Fruit fly (Drosophila melanogaster) whole organism, embryonic: ENCODE data around the gene twe.

Experiments
- ATbp ChIP-seq: fragments of 200-800 bp; sonication (Bioruptor generic); optimal IDR thresholded peaks from 2 replicates; lab custom pipeline; 2017; ENCODE audit warnings: missing biosample characterization, mild to moderate bottlenecking, missing genetic modification characterization, missing genetic modification reagents
- Antp ChIP-seq: fragments of 200-800 bp; sonication (Bioruptor generic); optimal IDR thresholded peaks from 3 replicates; lab custom pipeline; 2016; ENCODE audit warnings: missing biosample characterization, missing genetic modification characterization
- BEAF-32 ChIP-seq: fragments of 200-800 bp; sonication (Bioruptor generic); optimal IDR thresholded peaks from 3 replicates; lab custom pipeline; 2017; ENCODE audit warnings: missing biosample characterization, missing genetic modification characterization, mild to moderate bottlenecking, moderate library complexity, missing genetic modification reagents
- CG10654 ChIP-seq: fragments of 200-800 bp; sonication (Bioruptor generic); optimal IDR thresholded peaks from 2 replicates; lab custom pipeline; 2016; ENCODE audit warnings: missing biosample characterization, missing genetic modification characterization
- CG10959 ChIP-seq: fragments of 200-800 bp; sonication (Bioruptor generic); IDR thresholded peaks from 2 replicates; pipeline ENCODE4 v1.3.6; 2022; ENCODE audit warnings: missing biosample characterization, missing genetic modification characterization
- CG11085 ChIP-seq: fragments of 200-800 bp; sonication (Bioruptor generic); IDR thresholded peaks from 2 replicates; pipeline ENCODE4 v1.3.6; 2022; ENCODE audit warnings: missing biosample characterization, missing genetic modification characterization
- CG13624 ChIP-seq: fragments of 200-800 bp; sonication (Bioruptor generic); optimal IDR thresholded peaks from 2 replicates; lab custom pipeline; 2016; ENCODE audit warnings: missing biosample characterization, missing genetic modification characterization
- CG14710 ChIP-seq: fragments of 200-800 bp; sonication (Bioruptor generic); optimal IDR thresholded peaks from 3 replicates; lab custom pipeline; 2019; ENCODE audit warnings: missing biosample characterization, mild to moderate bottlenecking, missing genetic modification characterization, moderate library complexity
- CG16863 ChIP-seq: fragments of 200-800 bp; sonication (Bioruptor generic); optimal IDR thresholded peaks from 3 replicates; lab custom pipeline; 2016; ENCODE audit warnings: missing biosample characterization, missing genetic modification characterization
- CG17361 ChIP-seq: fragments of 200-800 bp; sonication (Bioruptor generic); IDR thresholded peaks from 3 replicates; pipeline ENCODE4 v1.3.6; 2022; ENCODE audit warnings: missing biosample characterization, missing genetic modification characterization
- CG17912 ChIP-seq: fragments of 200-800 bp; sonication (Bioruptor generic); optimal IDR thresholded peaks from 2 replicates; lab custom pipeline; 2018; ENCODE audit warnings: missing biosample characterization, mild to moderate bottlenecking, missing genetic modification characterization
- CG18262 ChIP-seq: fragments of 200-800 bp; optimal IDR thresholded peaks from 3 replicates; lab custom pipeline; 2019; ENCODE audit warnings: missing biosample characterization, mild to moderate bottlenecking, missing genetic modification characterization, moderate library complexity
- CG1832 ChIP-seq: fragments of 200-800 bp; sonication (Bioruptor generic); optimal IDR thresholded peaks from 2 replicates; lab custom pipeline; 2017; ENCODE audit warnings: missing biosample characterization, mild to moderate bottlenecking, missing genetic modification characterization, inconsistent platforms
- CG18476 ChIP-seq: fragments of 200-800 bp; sonication (Bioruptor generic); optimal IDR thresholded peaks from 2 replicates; lab custom pipeline; 2016; ENCODE audit warnings: missing biosample characterization, mild to moderate bottlenecking, missing genetic modification characterization
- CG2202 ChIP-seq: fragments of 200-800 bp; sonication (Bioruptor generic); optimal IDR thresholded peaks from 2 replicates; lab custom pipeline; 2018; ENCODE audit warnings: missing biosample characterization, mild to moderate bottlenecking, missing genetic modification characterization
- CG3163 ChIP-seq: fragments of 200-800 bp; sonication (Bioruptor generic); optimal IDR thresholded peaks from 3 replicates; lab custom pipeline; 2016; ENCODE audit warnings: missing biosample characterization, missing genetic modification characterization
- CG4282 ChIP-seq: fragments of 200-800 bp; sonication (Bioruptor generic); optimal IDR thresholded peaks from 2 replicates; lab custom pipeline; 2016; ENCODE audit warnings: missing biosample characterization, missing genetic modification characterization
- CG6765 ChIP-seq: fragments of 200-800 bp; sonication (Bioruptor generic); optimal IDR thresholded peaks from 3 replicates; lab custom pipeline; 2017; ENCODE audit warnings: missing biosample characterization, mild to moderate bottlenecking, missing genetic modification characterization
- CG6813 ChIP-seq: fragments of 200-800 bp; sonication (Bioruptor generic); optimal IDR thresholded peaks from 2 replicates; lab custom pipeline; 2017; ENCODE audit warnings: missing biosample characterization, missing genetic modification characterization, mild to moderate bottlenecking, moderate library complexity, missing genetic modification reagents
- CG7372 ChIP-seq: fragments of 200-800 bp; sonication (Bioruptor generic); IDR thresholded peaks from 2 replicates; pipeline ENCODE4 v1.3.6; 2022; ENCODE audit warnings: missing biosample characterization, missing genetic modification characterization
- CG7839 ChIP-seq: fragments of 200-800 bp; sonication (Bioruptor generic); optimal IDR thresholded peaks from 3 replicates; lab custom pipeline; 2018; ENCODE audit warnings: missing biosample characterization, mild to moderate bottlenecking, missing genetic modification characterization, moderate library complexity
- CG8089 ChIP-seq: fragments of 200-800 bp; sonication (Bioruptor generic); optimal IDR thresholded peaks from 3 replicates; lab custom pipeline; 2016; ENCODE audit warnings: missing biosample characterization, missing genetic modification characterization
- CTCF ChIP-seq: fragments of 200-800 bp; sonication (Bioruptor generic); optimal IDR thresholded peaks from 2 replicates; lab custom pipeline; 2017; ENCODE audit warnings: missing biosample characterization, mild to moderate bottlenecking, missing genetic modification characterization, moderate library complexity
- CkIIα-i1 ChIP-seq: fragments of 200-800 bp; sonication (Bioruptor generic); IDR thresholded peaks from 2 replicates; pipeline ENCODE4 v1.3.6; 2022; ENCODE audit warnings: missing biosample characterization, missing genetic modification characterization
- CoRest ChIP-seq: fragments of 200-800 bp; sonication (Bioruptor generic); optimal IDR thresholded peaks from 3 replicates; lab custom pipeline; 2018; ENCODE audit warnings: missing biosample characterization, mild to moderate bottlenecking, missing genetic modification characterization, moderate library complexity
- D ChIP-seq, 2 experiments: fragments of 200-800 bp in 1 of 2; fragments of >200 bp in 1 of 2; sonication (Bioruptor generic) in 1 of 2; optimal IDR thresholded peaks; 2 replicates in 1 of 2; 3 replicates in 1 of 2; lab custom pipeline; 2017; ENCODE audit warnings: mild to moderate bottlenecking in 1 of 2, missing biosample characterization in 1 of 2, missing genetic modification characterization in 1 of 2, missing genetic modification reagents in 1 of 2
- D19A ChIP-seq: fragments of 200-800 bp; optimal IDR thresholded peaks from 3 replicates; lab custom pipeline; 2019; ENCODE audit warnings: missing biosample characterization, mild to moderate bottlenecking, missing genetic modification characterization, moderate library complexity
- H15 ChIP-seq: fragments of 200-800 bp; sonication (Bioruptor generic); IDR thresholded peaks from 3 replicates; pipeline ENCODE4 v1.3.6; 2022; ENCODE audit warnings: missing biosample characterization, missing genetic modification characterization
- HLHmδ ChIP-seq: fragments of 200-800 bp; sonication (Bioruptor generic); optimal IDR thresholded peaks from 2 replicates; lab custom pipeline; 2018; ENCODE audit warnings: missing biosample characterization, mild to moderate bottlenecking, missing genetic modification characterization, moderate library complexity
- Hand ChIP-seq: fragments of 200-800 bp; sonication (Bioruptor generic); optimal IDR thresholded peaks from 2 replicates; lab custom pipeline; 2017; ENCODE audit warnings: mild to moderate bottlenecking, missing biosample characterization, missing genetic modification reagents, missing genetic modification characterization
- Hmr ChIP-seq: fragments of 200-800 bp; sonication (Bioruptor generic); optimal IDR thresholded peaks from 3 replicates; lab custom pipeline; 2017; ENCODE audit warnings: mild to moderate bottlenecking, missing biosample characterization, missing genetic modification reagents, missing genetic modification characterization
- Hr39 ChIP-seq: fragments of >200 bp; optimal IDR thresholded peaks from 2 replicates; lab custom pipeline; 2017
- Poxn ChIP-seq: fragments of 200-800 bp; sonication (Bioruptor generic); IDR thresholded peaks from 2 replicates; pipeline ENCODE4 v1.3.6; 2022; ENCODE audit warnings: missing biosample characterization, missing genetic modification characterization
- Ravus ChIP-seq: fragments of 200-800 bp; sonication (Bioruptor generic); IDR thresholded peaks from 2 replicates; pipeline ENCODE4 v1.3.6; 2022; ENCODE audit warnings: missing biosample characterization, missing genetic modification characterization
- Sox100B ChIP-seq: fragments of 200-800 bp; sonication (Bioruptor generic); optimal IDR thresholded peaks from 3 replicates; lab custom pipeline; 2018; ENCODE audit warnings: missing biosample characterization, mild to moderate bottlenecking, missing genetic modification characterization
- ase ChIP-seq: fragments of 200-800 bp; sonication (Bioruptor generic); IDR thresholded peaks from 3 replicates; pipeline ENCODE4 v1.3.6; 2022; ENCODE audit warnings: missing biosample characterization, missing genetic modification characterization
- cad ChIP-seq: fragments of >200 bp; optimal IDR thresholded peaks from 2 replicates; lab custom pipeline; 2017; ENCODE audit warnings: missing biosample characterization, missing genetic modification characterization
- ci ChIP-seq: fragments of 200-800 bp; sonication (Bioruptor generic); IDR thresholded peaks from 3 replicates; pipeline ENCODE4 v1.3.6; 2022; ENCODE audit warnings: missing biosample characterization, missing genetic modification characterization
- danr ChIP-seq: fragments of 200-800 bp; sonication (Bioruptor generic); IDR thresholded peaks from 2 replicates; pipeline ENCODE4 v1.3.6; 2022; ENCODE audit warnings: missing biosample characterization, missing genetic modification characterization
- ewg ChIP-seq: fragments of 200-800 bp; sonication (Bioruptor generic); optimal IDR thresholded peaks from 3 replicates; lab custom pipeline; 2017; ENCODE audit warnings: mild to moderate bottlenecking, missing biosample characterization, missing genetic modification reagents, missing genetic modification characterization
- gcm ChIP-seq: fragments of 200-800 bp; sonication (Bioruptor generic); optimal IDR thresholded peaks from 2 replicates; lab custom pipeline; 2019; ENCODE audit warnings: missing biosample characterization, mild to moderate bottlenecking, missing genetic modification characterization, moderate library complexity
- klu ChIP-seq: fragments of 200-800 bp; sonication (Bioruptor generic); IDR thresholded peaks from 2 replicates; pipeline ENCODE4 v1.3.6; 2022; ENCODE audit warnings: missing biosample characterization, missing genetic modification characterization
- nmo ChIP-seq: fragments of 200-800 bp; sonication (Bioruptor generic); optimal IDR thresholded peaks from 2 replicates; lab custom pipeline; 2018; ENCODE audit warnings: missing biosample characterization, mild to moderate bottlenecking, missing genetic modification characterization, moderate library complexity
- phol ChIP-seq: fragments of 200-800 bp; sonication (Bioruptor generic); optimal IDR thresholded peaks from 3 replicates; lab custom pipeline; 2018; ENCODE audit warnings: missing biosample characterization, mild to moderate bottlenecking, missing genetic modification characterization, moderate library complexity
- seq ChIP-seq: fragments of 200-800 bp; sonication (Bioruptor generic); IDR thresholded peaks from 2 replicates; pipeline ENCODE4 v1.3.6; 2022; ENCODE audit warnings: missing biosample characterization, missing genetic modification characterization
- slou ChIP-seq: fragments of 200-800 bp; sonication (Bioruptor generic); optimal IDR thresholded peaks from 3 replicates; lab custom pipeline; 2016; ENCODE audit warnings: missing biosample characterization, missing genetic modification characterization
- stwl ChIP-seq: fragments of 200-800 bp; sonication (Bioruptor generic); optimal IDR thresholded peaks from 3 replicates; lab custom pipeline; 2018; ENCODE audit warnings: missing biosample characterization, mild to moderate bottlenecking, missing genetic modification characterization, moderate library complexity
- twi ChIP-seq: fragments of 200-800 bp; optimal IDR thresholded peaks from 2 replicates; lab custom pipeline; 2019; ENCODE audit warnings: missing biosample characterization, mild to moderate bottlenecking, missing genetic modification characterization, moderate library complexity
- tx ChIP-seq: fragments of 200-800 bp; sonication (Bioruptor generic); optimal IDR thresholded peaks from 2 replicates; lab custom pipeline; 2016; ENCODE audit warnings: missing biosample characterization, missing genetic modification characterization
- yki ChIP-seq: fragments of >200 bp; optimal IDR thresholded peaks from 3 replicates; lab custom pipeline; 2018
- zfh2 ChIP-seq: fragments of 200-800 bp; sonication (Bioruptor generic); optimal IDR thresholded peaks from 2 replicates; lab custom pipeline; 2016; ENCODE audit warnings: missing biosample characterization, missing genetic modification characterization

The twe gene

DNA sequence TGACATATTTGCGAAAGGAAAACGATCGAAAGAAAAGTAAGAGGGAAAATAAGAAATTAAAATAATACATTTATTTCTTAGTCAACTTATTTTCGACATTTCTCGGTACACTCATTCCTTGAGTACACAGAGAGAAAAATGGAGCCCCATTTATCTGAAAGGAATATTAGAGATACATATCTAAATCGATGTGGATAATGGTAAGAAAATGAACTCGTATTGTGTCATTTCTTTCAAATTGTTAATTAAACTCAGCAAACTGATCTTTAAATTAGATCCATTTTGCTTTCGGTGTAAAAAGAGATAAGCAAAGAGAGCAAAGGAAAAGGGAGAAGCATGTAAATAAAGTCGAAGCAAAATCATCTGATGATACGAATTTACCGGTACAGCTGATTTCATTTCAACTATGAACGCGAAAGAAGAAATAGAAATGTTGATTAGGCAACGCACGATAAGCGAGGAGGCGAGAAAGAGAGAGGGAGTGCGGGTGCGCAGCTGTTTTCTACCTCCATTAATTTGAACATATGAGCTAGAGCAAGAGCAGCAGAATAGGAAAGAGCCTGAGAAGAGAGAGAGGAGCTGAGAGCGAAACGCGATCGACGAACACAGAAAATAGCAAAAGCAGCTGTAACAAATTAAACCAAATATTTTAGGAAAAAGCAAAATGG, 24.1 kb upstream of the twe start (continued):
- peak; percentile 76 for TF ChIP-seq Hand (GFP tag; lab: Kevin White, UChicago)
- no peak for TF ChIP-seq D (optimal IDR thresholded peaks at IDR 0.05; lab: Kevin White, UChicago)
- TF ChIP-seq D (GFP tag; optimal IDR thresholded peaks at IDR 0.05; lab: Kevin White, UChicago): peak; percentile 81
- peak; percentile 83 for TF ChIP-seq ATbp
- peak; percentile 82 for TF ChIP-seq CG16863 (GFP tag; lab: Kevin White, UChicago)
- peak; percentile 76 for TF ChIP-seq Hmr (GFP tag; lab: Kevin White, UChicago)
- TF ChIP-seq CG7839 (tag; lab: Kevin White, UChicago): peak; percentile 92
- no peak for TF ChIP-seq cad
- TF ChIP-seq nmo (GFP tag; lab: Kevin White, UChicago): peak; percentile 90
- no peak for TF ChIP-seq ase (GFP tag; lab: Robert Waterston, UW)
- TF ChIP-seq gcm (GFP tag; lab: Kevin White, UChicago): peak; percentile 82
- TF ChIP-seq CG1832 (GFP tag; lab: Kevin White, UChicago): peak; percentile 66
- no peak for TF ChIP-seq CG7372 (GFP tag; lab: Robert Waterston, UW)
- TF ChIP-seq CG14710: peak; percentile 79
- peak; percentile 41 for TF ChIP-seq yki (lab: Kevin White, UChicago)
- peak; percentile 81 for TF ChIP-seq slou
- TF ChIP-seq CG6813 (GFP tag; lab: Kevin White, UChicago): peak; percentile 80
- no peak for TF ChIP-seq twi (tag; lab: Kevin White, UChicago)
- TF ChIP-seq CG18262 (tag; lab: Kevin White, UChicago): peak; percentile 86
- no peak for TF ChIP-seq CG17361
- TF ChIP-seq CG10959 (GFP tag; lab: Robert Waterston, UW): no peak
- no peak for TF ChIP-seq H15
- TF ChIP-seq D19A (tag; lab: Kevin White, UChicago): peak; percentile 79
- no peak for TF ChIP-seq klu (GFP tag; lab: Robert Waterston, UW)
- peak; percentile 78 for TF ChIP-seq CG4282 (GFP tag; lab: Kevin White, UChicago)
- TF ChIP-seq HLHmδ (GFP tag; lab: Kevin White, UChicago): no peak
- TF ChIP-seq CkIIα-i1: no peak
- TF ChIP-seq CG2202: peak; percentile 77
- no peak for TF ChIP-seq seq
- peak; percentile 31 for TF ChIP-seq CTCF
- TF ChIP-seq Poxn (GFP tag; lab: Robert Waterston, UW): no peak
- peak; percentile 69 for TF ChIP-seq Sox100B (GFP tag; lab: Kevin White, UChicago)
- TF ChIP-seq ci (GFP tag; lab: Robert Waterston, UW): no peak
- TF ChIP-seq Ravus: no peak
- no peak for TF ChIP-seq CG11085 (GFP tag; lab: Robert Waterston, UW)
- TF ChIP-seq CG18476 (GFP tag; lab: Kevin White, UChicago): peak; percentile 84
- TF ChIP-seq CG13624 (GFP tag; lab: Kevin White, UChicago): peak; percentile 86
- TF ChIP-seq BEAF-32 (GFP tag; lab: Kevin White, UChicago): no peak
- TF ChIP-seq ewg (GFP tag; lab: Kevin White, UChicago): peak; percentile 73
- TF ChIP-seq Hr39: no peak
- no peak for TF ChIP-seq danr
- TF ChIP-seq CoRest (tag; lab: Kevin White, UChicago): peak; percentile 91
- TF ChIP-seq phol (tag; lab: Kevin White, UChicago): peak; percentile 92
- TF ChIP-seq CG8089: peak; percentile 78
- peak; percentile 36 for TF ChIP-seq stwl (tag; lab: Kevin White, UChicago)
- peak; percentile 85 for TF ChIP-seq zfh2 (GFP tag; lab: Kevin White, UChicago)
- peak; percentile 88 for TF ChIP-seq CG10654 (GFP tag; lab: Kevin White, UChicago)
- TF ChIP-seq CG6765 (GFP tag; lab: Kevin White, UChicago): peak; percentile 15
- peak; percentile 35 for TF ChIP-seq CG17912 (GFP tag; lab: Kevin White, UChicago)
- TF ChIP-seq Antp (GFP tag; lab: Kevin White, UChicago): peak; percentile 83
- TF ChIP-seq tx (GFP tag; lab: Kevin White, UChicago): peak; percentile 84
- TF ChIP-seq CG3163: peak; percentile 68
